Worm (Caenorhabditis elegans) whole organism, late embryonic: ENCODE data around the gene vps-35.

ENCODE experiments used
- C38D4.7 ChIP-seq: fragments of 200-800 bp; sonication (Bioruptor generic); optimal IDR thresholded peaks from 2 replicates; lab custom pipeline; 2018; ENCODE audit warnings: mild to moderate bottlenecking, missing genetic modification characterization, moderate library complexity, missing compliant biosample characterization
- ama-1 ChIP-seq: fragments of 150-350 bp; optimal IDR thresholded peaks from 2 replicates; lab custom pipeline; 2014
- ceh-18 ChIP-seq: sonication (generic microtip); optimal IDR thresholded peaks from 2 replicates; lab custom pipeline; 2016; ENCODE audit warnings: missing genetic modification characterization, missing compliant biosample characterization
- dve-1 ChIP-seq: sonication (generic microtip); optimal IDR thresholded peaks from 2 replicates; lab custom pipeline; 2017; ENCODE audit warnings: antibody characterized with exemption, mild to moderate bottlenecking, missing genetic modification characterization, missing compliant biosample characterization
- gmeb-2 ChIP-seq: sonication (generic microtip); optimal IDR thresholded peaks from 2 replicates; lab custom pipeline; 2016; ENCODE audit warnings: missing genetic modification characterization, inconsistent platforms, missing compliant biosample characterization
- hlh-13 ChIP-seq: fragments of 200-800 bp; sonication (Bioruptor generic); optimal IDR thresholded peaks from 2 replicates; lab custom pipeline; 2018; ENCODE audit warnings: mild to moderate bottlenecking, missing genetic modification characterization, missing compliant biosample characterization
- hlh-30 ChIP-seq: sonication (generic microtip); optimal IDR thresholded peaks from 2 replicates; lab custom pipeline; 2017; ENCODE audit warnings: antibody characterized with exemption, missing genetic modification characterization, missing compliant biosample characterization; ENCODE audit not compliant: insufficient read depth
- lin-11 ChIP-seq: fragments of 200-800 bp; sonication (Bioruptor generic); optimal IDR thresholded peaks from 2 replicates; lab custom pipeline; 2018; ENCODE audit warnings: mild to moderate bottlenecking, missing genetic modification characterization, missing compliant biosample characterization
- nhr-11 ChIP-seq: fragments of 150-350 bp; optimal IDR thresholded peaks from 2 replicates; lab custom pipeline; 2014; ENCODE audit warnings: missing biosample characterization, missing genetic modification characterization
- npax-4 ChIP-seq: sonication (generic microtip); optimal IDR thresholded peaks from 2 replicates; lab custom pipeline; 2016; ENCODE audit warnings: missing genetic modification characterization, missing compliant biosample characterization
- pha-4 ChIP-seq: fragments of 150-350 bp; optimal IDR thresholded peaks from 2 replicates; lab custom pipeline; 2018; ENCODE audit warnings: missing biosample characterization, missing genetic modification reagents, missing genetic modification characterization
- pqm-1 ChIP-seq: sonication (generic microtip); optimal IDR thresholded peaks from 2 replicates; lab custom pipeline; 2016; ENCODE audit warnings: missing genetic modification characterization, missing compliant biosample characterization
- tbx-7 ChIP-seq: sonication (generic microtip); optimal IDR thresholded peaks from 2 replicates; lab custom pipeline; 2016; ENCODE audit warnings: missing genotype, missing genetic modification characterization, missing compliant biosample characterization

DNA sequence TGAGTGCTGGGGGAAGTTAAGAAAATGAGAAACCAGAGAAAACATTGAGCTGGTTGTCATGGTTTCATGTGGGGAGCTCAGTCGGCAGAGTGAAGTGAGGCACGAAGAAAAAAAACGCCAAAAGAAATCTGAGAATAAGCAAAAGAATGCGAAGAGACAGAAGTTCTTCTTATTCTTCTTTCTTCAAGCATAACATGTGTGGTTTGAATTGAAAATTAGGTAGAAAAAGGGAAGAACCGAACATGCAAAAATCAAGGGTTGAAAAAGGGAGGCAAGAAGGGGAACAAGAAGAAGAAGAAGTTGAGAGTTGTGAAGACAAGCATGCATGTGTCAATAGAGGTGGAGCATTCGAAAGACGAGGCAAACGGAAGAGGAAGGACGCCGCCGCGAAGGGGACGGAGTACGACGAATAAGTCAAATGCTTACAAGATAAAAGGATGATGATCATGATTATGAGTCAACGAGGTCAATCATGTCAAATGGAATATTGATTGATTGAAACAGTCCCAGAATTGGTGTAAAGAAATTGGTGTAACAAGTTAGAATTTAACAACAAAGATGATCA lies 50.3 kb downstream of the vps-35 start:
- TF ChIP-seq pqm-1 (tag; lab: Kevin White, UChicago) (no peak), C38D4.7 (GFP tag; lab: Kevin White, UChicago) (no peak), pha-4 (tag; lab: Kevin White, UChicago) (no peak), dve-1 (tag; lab: Kevin White, UChicago) (no peak), lin-11 (no peak), nhr-11 (tag; lab: Kevin White, UChicago) (no peak), tbx-7 (tag; lab: Kevin White, UChicago) (no peak), npax-4 (tag; lab: Kevin White, UChicago) (no peak), ceh-18 (tag; lab: Kevin White, UChicago) (no peak), hlh-13 (no peak), hlh-30 (tag; lab: Kevin White, UChicago) (no peak), gmeb-2 (no peak), ama-1 (lab: Kevin White, UChicago) (no peak)
